Worm (Caenorhabditis elegans): ENCODE data around the gene nlp-66.

ce11 chrX:11120808-11121207, 4.2 kb upstream of the nlp-66 start, which contains the start of gene R08B4.3:
- no peak for TF ChIP-seq nhr-11 (tag; optimal IDR thresholded peaks at IDR 0.05)
- TF ChIP-seq sox-4 (tag; optimal IDR thresholded peaks at IDR 0.05), result no peak
- no peak for TF ChIP-seq nhr-28 (tag; optimal IDR thresholded peaks at IDR 0.05)
- no peak for TF ChIP-seq zag-1 (tag; optimal IDR thresholded peaks at IDR 0.05)

All from whole organism, L1 larva.